Fruit fly (Drosophila melanogaster) whole organism, embryonic: ENCODE results near the gene CG13623.
A peak's percentile ranks its signal among the peaks of the same experiment; 100 is the strongest.

Source experiments
- Bteb2 ChIP-seq: fragments of 200-800 bp; sonication (Bioruptor generic); optimal IDR thresholded peaks from 2 replicates; lab custom pipeline; 2016; ENCODE audit warnings: missing biosample characterization, missing genetic modification characterization
- CG10147 ChIP-seq: fragments of 200-800 bp; sonication (Bioruptor generic); optimal IDR thresholded peaks from 2 replicates; lab custom pipeline; 2019; ENCODE audit warnings: missing biosample characterization, mild to moderate bottlenecking, missing genetic modification characterization, moderate library complexity
- CG11093 ChIP-seq: fragments of 200-800 bp; sonication (Bioruptor generic); IDR thresholded peaks from 3 replicates; pipeline ENCODE4 v1.3.6; 2022; ENCODE audit warnings: missing biosample characterization, missing genetic modification characterization
- CG11723 ChIP-seq: fragments of 200-800 bp; sonication (Bioruptor generic); optimal IDR thresholded peaks from 2 replicates; lab custom pipeline; 2017; ENCODE audit warnings: missing biosample characterization, mild to moderate bottlenecking, missing genetic modification characterization
- CG12769 ChIP-seq: fragments of 200-800 bp; sonication (Bioruptor generic); optimal IDR thresholded peaks from 2 replicates; lab custom pipeline; 2019; ENCODE audit warnings: missing biosample characterization, mild to moderate bottlenecking, missing genetic modification characterization, moderate library complexity
- CG13894 ChIP-seq: fragments of 200-800 bp; sonication (Bioruptor generic); optimal IDR thresholded peaks from 3 replicates; lab custom pipeline; 2018; ENCODE audit warnings: missing biosample characterization, mild to moderate bottlenecking, missing genetic modification characterization, moderate library complexity
- CG15514 ChIP-seq: fragments of 200-800 bp; sonication (Bioruptor generic); optimal IDR thresholded peaks from 3 replicates; lab custom pipeline; 2017; ENCODE audit warnings: missing biosample characterization, missing genetic modification characterization, mild to moderate bottlenecking, moderate library complexity, missing genetic modification reagents
- CG15601 ChIP-seq: fragments of 200-800 bp; sonication (Bioruptor generic); optimal IDR thresholded peaks from 3 replicates; lab custom pipeline; 2019; ENCODE audit warnings: missing biosample characterization, mild to moderate bottlenecking, missing genetic modification characterization, moderate library complexity
- CG1602 ChIP-seq: fragments of 200-800 bp; sonication (Bioruptor generic); optimal IDR thresholded peaks from 3 replicates; lab custom pipeline; 2016; ENCODE audit warnings: missing biosample characterization, missing genetic modification characterization
- CG16815 ChIP-seq: fragments of 200-800 bp; sonication (Bioruptor generic); optimal IDR thresholded peaks from 3 replicates; lab custom pipeline; 2017; ENCODE audit warnings: missing biosample characterization, mild to moderate bottlenecking, missing genetic modification characterization
- CG18262 ChIP-seq: fragments of 200-800 bp; optimal IDR thresholded peaks from 3 replicates; lab custom pipeline; 2019; ENCODE audit warnings: missing biosample characterization, mild to moderate bottlenecking, missing genetic modification characterization, moderate library complexity
- CG30431 ChIP-seq: fragments of 200-800 bp; sonication (Bioruptor generic); optimal IDR thresholded peaks from 2 replicates; lab custom pipeline; 2017; ENCODE audit warnings: missing biosample characterization, missing genetic modification characterization
- CG32767 ChIP-seq: fragments of 200-800 bp; sonication (Bioruptor generic); IDR thresholded peaks from 2 replicates; pipeline ENCODE4 v1.3.6; 2022; ENCODE audit warnings: missing biosample characterization, missing genetic modification characterization
- CG34376 ChIP-seq: fragments of 200-800 bp; sonication (Bioruptor generic); optimal IDR thresholded peaks from 2 replicates; lab custom pipeline; 2018; ENCODE audit warnings: missing biosample characterization, mild to moderate bottlenecking, missing genetic modification characterization
- CG3995 ChIP-seq: fragments of 200-800 bp; sonication (Bioruptor generic); optimal IDR thresholded peaks from 3 replicates; lab custom pipeline; 2016; ENCODE audit warnings: missing biosample characterization, missing genetic modification characterization
- CG7271 ChIP-seq: fragments of 200-800 bp; sonication (Bioruptor generic); optimal IDR thresholded peaks from 2 replicates; lab custom pipeline; 2018; ENCODE audit warnings: missing biosample characterization, mild to moderate bottlenecking, missing genetic modification characterization, moderate library complexity
- CG7928 ChIP-seq: fragments of 200-800 bp; sonication (Bioruptor generic); optimal IDR thresholded peaks from 2 replicates; lab custom pipeline; 2017; ENCODE audit warnings: missing biosample characterization, mild to moderate bottlenecking, missing genetic modification characterization
- CG7987 ChIP-seq: fragments of 200-800 bp; sonication (Bioruptor generic); optimal IDR thresholded peaks from 2 replicates; lab custom pipeline; 2018; ENCODE audit warnings: missing biosample characterization, mild to moderate bottlenecking, missing genetic modification characterization, moderate library complexity
- CG8359 ChIP-seq: fragments of 200-800 bp; sonication (Bioruptor generic); optimal IDR thresholded peaks from 2 replicates; lab custom pipeline; 2017; ENCODE audit warnings: missing biosample characterization, mild to moderate bottlenecking, missing genetic modification characterization, borderline replicate concordance
- CG9797 ChIP-seq: fragments of 200-800 bp; sonication (Bioruptor generic); optimal IDR thresholded peaks from 3 replicates; lab custom pipeline; 2018; ENCODE audit warnings: missing biosample characterization, mild to moderate bottlenecking, missing genetic modification characterization
- Drgx ChIP-seq: fragments of 200-800 bp; sonication (Bioruptor generic); IDR thresholded peaks from 2 replicates; pipeline ENCODE4 v1.3.6; 2022; ENCODE audit warnings: missing biosample characterization, missing genetic modification characterization
- Ets97D ChIP-seq: fragments of 200-800 bp; sonication (Bioruptor generic); optimal IDR thresholded peaks from 3 replicates; lab custom pipeline; 2016; ENCODE audit warnings: missing biosample characterization, missing genetic modification characterization
- HHEX ChIP-seq: fragments of 200-800 bp; sonication (Bioruptor generic); optimal IDR thresholded peaks from 3 replicates; lab custom pipeline; 2017; ENCODE audit warnings: missing biosample characterization, mild to moderate bottlenecking, missing genetic modification characterization, missing genetic modification reagents
- HLH4C ChIP-seq: fragments of 200-800 bp; sonication (Bioruptor generic); IDR thresholded peaks from 3 replicates; pipeline ENCODE4 v1.3.6; 2022; ENCODE audit warnings: missing biosample characterization, missing genetic modification characterization; ENCODE audit not compliant: partially characterized antibody
- HLHmδ ChIP-seq: fragments of 200-800 bp; sonication (Bioruptor generic); optimal IDR thresholded peaks from 2 replicates; lab custom pipeline; 2018; ENCODE audit warnings: missing biosample characterization, mild to moderate bottlenecking, missing genetic modification characterization, moderate library complexity
- Hey ChIP-seq: fragments of 200-800 bp; sonication (Bioruptor generic); optimal IDR thresholded peaks from 3 replicates; lab custom pipeline; 2018; ENCODE audit warnings: missing biosample characterization, mild to moderate bottlenecking, missing genetic modification characterization
- Hr3 ChIP-seq: fragments of 200-800 bp; sonication (Bioruptor generic); optimal IDR thresholded peaks from 3 replicates; lab custom pipeline; 2016; ENCODE audit warnings: missing biosample characterization, missing genetic modification characterization
- Med ChIP-seq: fragments of 200-800 bp; sonication (Bioruptor generic); peaks from one replicate; lab custom pipeline; 2016; ENCODE audit warnings: missing biosample characterization, missing genetic modification characterization, mild to moderate bottlenecking, inconsistent platforms, moderate library complexity
- Opbp ChIP-seq: fragments of 200-800 bp; sonication (Bioruptor generic); IDR thresholded peaks from 3 replicates; pipeline ENCODE4 v1.3.6; 2022; ENCODE audit warnings: missing biosample characterization, missing genetic modification characterization; ENCODE audit not compliant: partially characterized antibody
- Side ChIP-seq: fragments of 200-800 bp; sonication (Bioruptor generic); optimal IDR thresholded peaks from 2 replicates; lab custom pipeline; 2016; ENCODE audit warnings: missing biosample characterization, missing genetic modification characterization
- Xbp1 ChIP-seq: fragments of 200-800 bp; sonication (Bioruptor generic); optimal IDR thresholded peaks from 3 replicates; lab custom pipeline; 2016; ENCODE audit warnings: missing biosample characterization, mild to moderate bottlenecking, missing genetic modification characterization
- ab ChIP-seq: fragments of 200-800 bp; sonication (Bioruptor generic); optimal IDR thresholded peaks from 2 replicates; lab custom pipeline; 2016; ENCODE audit warnings: missing biosample characterization, missing genetic modification characterization
- btn ChIP-seq: fragments of 200-800 bp; sonication (Bioruptor generic); optimal IDR thresholded peaks from 2 replicates; lab custom pipeline; 2016; ENCODE audit warnings: missing biosample characterization, missing genetic modification characterization
- chinmo ChIP-seq: fragments of 200-800 bp; sonication (Bioruptor generic); IDR thresholded peaks from 4 replicates; pipeline ENCODE4 v1.3.6; 2022; ENCODE audit warnings: missing biosample characterization, missing genetic modification characterization; ENCODE audit not compliant: partially characterized antibody
- cwo ChIP-seq: fragments of 200-800 bp; sonication (Bioruptor generic); optimal IDR thresholded peaks from 3 replicates; lab custom pipeline; 2017; ENCODE audit warnings: missing biosample characterization, missing genetic modification characterization, mild to moderate bottlenecking, moderate library complexity, missing genetic modification reagents
- gce ChIP-seq: fragments of 200-800 bp; sonication (Bioruptor generic); IDR thresholded peaks from 3 replicates; pipeline ENCODE4 v1.3.6; 2022; ENCODE audit warnings: missing biosample characterization, missing genetic modification characterization
- hb ChIP-seq: fragments of 200-800 bp; sonication (Bioruptor generic); IDR thresholded peaks from 3 replicates; pipeline ENCODE4 v1.3.6; 2022; ENCODE audit warnings: missing biosample characterization, missing genetic modification characterization; ENCODE audit not compliant: partially characterized antibody
- her ChIP-seq: fragments of 200-800 bp; sonication (Bioruptor generic); optimal IDR thresholded peaks from 2 replicates; lab custom pipeline; 2016; ENCODE audit warnings: missing biosample characterization, missing genetic modification characterization
- mirr ChIP-seq: fragments of 200-800 bp; sonication (Bioruptor generic); optimal IDR thresholded peaks from 3 replicates; lab custom pipeline; 2018; ENCODE audit warnings: missing biosample characterization, mild to moderate bottlenecking, missing genetic modification characterization
- org-1 ChIP-seq: fragments of 200-800 bp; sonication (Bioruptor generic); optimal IDR thresholded peaks from 2 replicates; lab custom pipeline; 2017; ENCODE audit warnings: missing biosample characterization, missing genetic modification characterization
- peb ChIP-seq: fragments of 200-800 bp; sonication (Bioruptor generic); IDR thresholded peaks from 2 replicates; pipeline ENCODE4 v1.3.6; 2022; ENCODE audit warnings: missing biosample characterization, missing genetic modification characterization
- pzg ChIP-seq: fragments of 200-800 bp; sonication (Bioruptor generic); optimal IDR thresholded peaks from 3 replicates; lab custom pipeline; 2018; ENCODE audit warnings: missing biosample characterization, mild to moderate bottlenecking, missing genetic modification characterization, moderate library complexity
- rib ChIP-seq: fragments of 200-800 bp; sonication (Bioruptor generic); IDR thresholded peaks from 2 replicates; pipeline ENCODE4 v1.3.6; 2022; ENCODE audit warnings: missing biosample characterization, missing genetic modification characterization
- sd ChIP-seq: fragments of 200-800 bp; sonication (Bioruptor generic); optimal IDR thresholded peaks from 3 replicates; lab custom pipeline; 2018; ENCODE audit warnings: missing biosample characterization, mild to moderate bottlenecking, missing genetic modification characterization, moderate library complexity
- sens ChIP-seq: fragments of 200-800 bp; sonication (Bioruptor generic); peaks from one replicate; lab custom pipeline; 2016; ENCODE audit warnings: missing biosample characterization, missing genetic modification characterization
- usp ChIP-seq: fragments of >200 bp; optimal IDR thresholded peaks from 2 replicates; lab custom pipeline; 2017; ENCODE audit warnings: missing biosample characterization, missing genetic modification characterization
- vfl ChIP-seq: fragments of 200-800 bp; sonication (Bioruptor generic); optimal IDR thresholded peaks from 2 replicates; lab custom pipeline; 2016; ENCODE audit warnings: missing biosample characterization, missing genetic modification characterization

The CG13623 gene

DNA sequence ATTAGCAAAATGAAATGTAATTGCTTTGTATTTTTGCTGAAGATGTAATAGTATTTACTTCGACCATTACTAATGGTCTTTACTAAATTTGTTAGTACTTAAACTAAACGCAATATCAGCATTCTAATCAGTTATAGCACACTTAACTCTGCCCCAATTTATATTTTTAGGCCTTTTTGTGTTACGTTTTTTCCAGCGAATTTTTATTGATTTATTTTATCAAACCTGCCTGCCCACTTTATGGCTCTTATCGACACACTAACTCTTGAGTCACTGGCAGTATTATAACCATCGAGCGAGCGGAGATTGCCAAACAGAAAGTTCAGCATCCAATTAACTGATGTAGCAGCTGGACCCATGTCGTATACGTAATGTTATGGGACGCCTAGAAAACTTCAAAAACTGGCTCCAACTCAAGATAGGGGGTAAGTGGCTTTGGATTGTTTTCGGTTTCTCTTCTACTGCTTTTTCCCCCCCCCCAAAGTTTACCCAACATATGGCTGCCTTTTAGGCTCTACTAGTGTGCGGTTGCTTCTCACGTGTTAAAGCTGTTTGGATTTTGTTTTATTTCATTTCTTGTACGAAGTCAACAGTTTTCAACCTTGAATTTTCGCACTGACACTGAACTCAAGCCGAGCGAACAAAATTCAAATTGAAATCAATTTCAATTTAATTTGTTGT lies 39.5 kb upstream of the CG13623 start (continued):
- TF ChIP-seq cwo (GFP tag; lab: Kevin White, UChicago) (peak; percentile 77), Xbp1 (no peak), her (GFP tag; lab: Kevin White, UChicago) (no peak), CG34376 (GFP tag; lab: Kevin White, UChicago) (peak; percentile 13), CG3995 (no peak), mirr (peak; percentile 32)

- peak; percentile 95 for TF ChIP-seq Hey
- TF ChIP-seq CG12769 (tag; lab: Kevin White, UChicago) = peak; percentile 11
- no peak for TF ChIP-seq CG15514 (GFP tag; lab: Kevin White, UChicago)
- no peak for TF ChIP-seq CG32767
- no peak for TF ChIP-seq peb (GFP tag; lab: Robert Waterston, UW)
- TF ChIP-seq CG11723 (GFP tag; lab: Kevin White, UChicago) = no peak
- no peak for TF ChIP-seq CG8359 (GFP tag; lab: Kevin White, UChicago)
- TF ChIP-seq Med = peak; percentile 66
- no peak for TF ChIP-seq CG16815 (GFP tag; lab: Kevin White, UChicago)
- no peak for TF ChIP-seq vfl
- no peak for TF ChIP-seq Drgx (GFP tag; lab: Robert Waterston, UW)
- TF ChIP-seq btn (GFP tag; lab: Kevin White, UChicago) = no peak
- no peak for TF ChIP-seq CG18262 (tag; lab: Kevin White, UChicago)
- no peak for TF ChIP-seq usp (GFP tag; lab: Kevin White, UChicago)
- TF ChIP-seq rib (GFP tag; lab: Robert Waterston, UW) = peak; percentile 39; the same call in 1 of the 2 replicates
- no peak for TF ChIP-seq HHEX (GFP tag; lab: Kevin White, UChicago)
- TF ChIP-seq CG7928 (GFP tag; lab: Kevin White, UChicago) = no peak
- no peak for TF ChIP-seq pzg (GFP tag; lab: Kevin White, UChicago)
- peak; percentile 89 for TF ChIP-seq CG7987
- TF ChIP-seq HLH4C (GFP tag; lab: Robert Waterston, UW) = no peak
- no peak for TF ChIP-seq gce (GFP tag; lab: Robert Waterston, UW)
- TF ChIP-seq hb (GFP tag; lab: Robert Waterston, UW) = no peak
- no peak for TF ChIP-seq Hr3 (GFP tag; lab: Kevin White, UChicago)
- TF ChIP-seq org-1 (GFP tag; lab: Kevin White, UChicago) = no peak
- TF ChIP-seq CG11093 (GFP tag; lab: Robert Waterston, UW) = no peak
- TF ChIP-seq CG13894 = no peak
- peak; percentile 35 for TF ChIP-seq mirr
- no peak for TF ChIP-seq HLHmδ (GFP tag; lab: Kevin White, UChicago)
- no peak for TF ChIP-seq CG7271
- no peak for TF ChIP-seq Side
- no peak for TF ChIP-seq CG1602 (GFP tag; lab: Kevin White, UChicago)
- no peak for TF ChIP-seq CG9797 (GFP tag; lab: Kevin White, UChicago)
- TF ChIP-seq sd (tag; lab: Kevin White, UChicago) = peak; percentile 32
- TF ChIP-seq sens (GFP tag; lab: Kevin White, UChicago) = no peak
- no peak for TF ChIP-seq Bteb2
- TF ChIP-seq ab (GFP tag; lab: Kevin White, UChicago) = no peak
- 0 out of 4 replicates have a peak, but pooled peaks have one; percentile 46 for TF ChIP-seq chinmo (GFP tag; lab: Robert Waterston, UW)
- no peak for TF ChIP-seq CG15601 (tag; lab: Kevin White, UChicago)
- TF ChIP-seq Opbp (GFP tag; lab: Robert Waterston, UW) = no peak
- TF ChIP-seq Ets97D (GFP tag; lab: Kevin White, UChicago) = no peak
- no peak for TF ChIP-seq CG10147 (GFP tag; lab: Kevin White, UChicago)
- no peak for TF ChIP-seq CG30431 (GFP tag; lab: Kevin White, UChicago)
Observed at dm6 chr3R:24568251-24568932, 38.0 kb upstream of the CG13623 start.
